Worm (Caenorhabditis elegans) whole organism, L3 larva: ENCODE data around the gene R160.2.

Experiments used
- R02D3.7 ChIP-seq: fragments of 150-350 bp; optimal IDR thresholded peaks from 2 replicates; lab custom pipeline; 2014; ENCODE audit warnings: missing biosample characterization, missing genetic modification characterization
- ZK546.5 ChIP-seq: sonication (generic microtip); optimal IDR thresholded peaks from 2 replicates; lab custom pipeline; 2017; ENCODE audit warnings: missing biosample characterization, missing genetic modification characterization
- aly-2 ChIP-seq: fragments of 150-350 bp; optimal IDR thresholded peaks from 2 replicates; lab custom pipeline; 2014; ENCODE audit warnings: missing biosample characterization, missing genetic modification characterization
- ama-1 ChIP-seq: fragments of 150-350 bp; optimal IDR thresholded peaks from 2 replicates; lab custom pipeline; 2018
- ceh-9 ChIP-seq: sonication (generic microtip); optimal IDR thresholded peaks from 2 replicates; lab custom pipeline; 2018; ENCODE audit warnings: missing biosample characterization, missing genetic modification characterization
- egl-27 ChIP-seq: sonication (generic microtip); optimal IDR thresholded peaks from 4 replicates; lab custom pipeline; 2017; ENCODE audit warnings: missing biosample characterization, missing genetic modification reagents, missing genetic modification characterization
- elt-1 ChIP-seq: fragments of 150-350 bp; optimal IDR thresholded peaks from 2 replicates; lab custom pipeline; 2014; ENCODE audit warnings: missing biosample characterization, missing genetic modification characterization
- elt-2 ChIP-seq: sonication (generic microtip); optimal IDR thresholded peaks from 2 replicates; lab custom pipeline; 2016; ENCODE audit warnings: missing genetic modification reagents, mild to moderate bottlenecking, missing genetic modification characterization, missing compliant biosample characterization
- elt-3 ChIP-seq, 3 experiments: fragments of 150-350 bp in 1 of 3; sonication (generic microtip) in 2 of 3; optimal IDR thresholded peaks; 2 replicates in 2 of 3; 4 replicates in 1 of 3; lab custom pipeline; 2014 to 2017; ENCODE audit warnings: missing biosample characterization in 3 of 3, missing genetic modification characterization in 3 of 3
- eor-1 ChIP-seq, 2 experiments: fragments of 150-350 bp; optimal IDR thresholded peaks; 2 replicates each; lab custom pipeline; 2014 to 2018; ENCODE audit warnings: missing biosample characterization in 2 of 2, missing genetic modification characterization in 2 of 2
- hmg-11 ChIP-seq: sonication (generic microtip); optimal IDR thresholded peaks from 2 replicates; lab custom pipeline; 2016; ENCODE audit warnings: missing genetic modification characterization, missing compliant biosample characterization
- jun-1 ChIP-seq: fragments of 150-350 bp; optimal IDR thresholded peaks from 2 replicates; lab custom pipeline; 2014; ENCODE audit warnings: missing biosample characterization, missing genetic modification reagents, missing genetic modification characterization
- lin-15B ChIP-seq: fragments of 150-350 bp; optimal IDR thresholded peaks from 2 replicates; lab custom pipeline; 2014; ENCODE audit warnings: missing biosample characterization, missing genetic modification characterization
- lin-39 ChIP-seq: fragments of 150-350 bp; optimal IDR thresholded peaks from 2 replicates; lab custom pipeline; 2018; ENCODE audit warnings: missing biosample characterization, missing genetic modification reagents, missing genetic modification characterization
- lsy-12 ChIP-seq: sonication (generic microtip); optimal IDR thresholded peaks from 2 replicates; lab custom pipeline; 2016; ENCODE audit warnings: mild to moderate bottlenecking, missing genetic modification characterization, missing compliant biosample characterization
- mdl-1 ChIP-seq: fragments of 150-350 bp; optimal IDR thresholded peaks from 2 replicates; lab custom pipeline; 2014; ENCODE audit warnings: missing biosample characterization, missing genetic modification characterization
- nfya-1 ChIP-seq: sonication (generic microtip); optimal IDR thresholded peaks from 2 replicates; lab custom pipeline; 2017; ENCODE audit warnings: missing genetic modification characterization, mild to moderate bottlenecking, missing compliant biosample characterization, antibody characterized with exemption, moderate library complexity; ENCODE audit not compliant: insufficient read depth
- nhr-11 ChIP-seq: fragments of 150-350 bp; optimal IDR thresholded peaks from 2 replicates; lab custom pipeline; 2014; ENCODE audit warnings: missing biosample characterization, missing genetic modification characterization
- nhr-12 ChIP-seq: fragments of 150-350 bp; optimal IDR thresholded peaks from 2 replicates; lab custom pipeline; 2014; ENCODE audit warnings: missing biosample characterization, missing genetic modification characterization
- nhr-23 ChIP-seq: fragments of 150-350 bp; optimal IDR thresholded peaks from 2 replicates; lab custom pipeline; 2014; ENCODE audit warnings: missing biosample characterization, missing genetic modification reagents, missing genetic modification characterization
- nhr-25 ChIP-seq: sonication (generic microtip); optimal IDR thresholded peaks from 2 replicates; lab custom pipeline; 2017; ENCODE audit warnings: missing biosample characterization, missing genetic modification characterization
- nhr-43 ChIP-seq: sonication (generic microtip); optimal IDR thresholded peaks from 2 replicates; lab custom pipeline; 2016; ENCODE audit warnings: mild to moderate bottlenecking, missing genetic modification characterization, missing compliant biosample characterization; ENCODE audit not compliant: poor library complexity, severe bottlenecking
- nhr-67 ChIP-seq: fragments of 150-350 bp; optimal IDR thresholded peaks from 2 replicates; lab custom pipeline; 2014; ENCODE audit warnings: missing biosample characterization, missing genetic modification characterization
- nhr-77 ChIP-seq: fragments of 150-350 bp; optimal IDR thresholded peaks from 2 replicates; lab custom pipeline; 2014; ENCODE audit warnings: missing biosample characterization, missing genetic modification characterization
- pqm-1 ChIP-seq: fragments of 150-350 bp; optimal IDR thresholded peaks from 2 replicates; lab custom pipeline; 2017; ENCODE audit warnings: missing biosample characterization, missing genetic modification characterization, inconsistent platforms
- skn-1 ChIP-seq: fragments of 150-350 bp; optimal IDR thresholded peaks from 2 replicates; lab custom pipeline; 2014; ENCODE audit warnings: missing biosample characterization, missing genetic modification characterization
- tbx-2 ChIP-seq: sonication (generic microtip); optimal IDR thresholded peaks from 2 replicates; lab custom pipeline; 2016; ENCODE audit warnings: mild to moderate bottlenecking, missing genetic modification characterization, missing compliant biosample characterization
- unc-39 ChIP-seq: sonication (generic microtip); optimal IDR thresholded peaks from 4 replicates; lab custom pipeline; 2017; ENCODE audit warnings: missing biosample characterization, missing genetic modification characterization
- unc-62 ChIP-seq: fragments of 150-350 bp; sonication (generic microtip); optimal IDR thresholded peaks from 4 replicates; lab custom pipeline; 2014; ENCODE audit warnings: missing biosample characterization, missing genetic modification reagents, missing genetic modification characterization
- zag-1 ChIP-seq: fragments of 150-350 bp; optimal IDR thresholded peaks from 2 replicates; lab custom pipeline; 2014; ENCODE audit warnings: missing biosample characterization, missing genetic modification characterization
- ztf-4 ChIP-seq: fragments of 150-350 bp; optimal IDR thresholded peaks from 2 replicates; lab custom pipeline; 2014; ENCODE audit warnings: missing biosample characterization, missing genetic modification characterization

R160.2 gene

ce11 chrX:4410280-4410911 lies 33.7 kb upstream of the R160.2 start:
- TF ChIP-seq unc-62 (GFP tag; lab: Kevin White, UChicago) (no peak), ceh-9 (tag; lab: Kevin White, UChicago) (no peak), jun-1 (tag; lab: Kevin White, UChicago) (no peak), aly-2 (tag; lab: Kevin White, UChicago) (no peak), skn-1 (tag; lab: Kevin White, UChicago) (no peak), nhr-67 (tag; lab: Kevin White, UChicago) (no peak), lin-15B (tag; lab: Kevin White, UChicago) (no peak), hmg-11 (no peak), nfya-1 (tag; lab: Kevin White, UChicago) (no peak), elt-3 (tag; optimal IDR thresholded peaks at IDR 0.05; lab: Kevin White, UChicago) (no peak), nhr-43 (tag; lab: Kevin White, UChicago) (no peak), R02D3.7 (tag; lab: Kevin White, UChicago) (no peak), nhr-23 (tag; lab: Kevin White, UChicago) (no peak), elt-2 (tag; lab: Kevin White, UChicago) (no peak), egl-27 (tag; lab: Kevin White, UChicago) (no peak), nhr-25 (tag; lab: Kevin White, UChicago) (no peak), eor-1 (tag; optimal IDR thresholded peaks at IDR 0.05; lab: Kevin White, UChicago) (no peak), tbx-2 (tag; lab: Kevin White, UChicago) (no peak), pqm-1 (no peak)
- TF ChIP-seq, all 47 proteins: peak for 0

DNA sequence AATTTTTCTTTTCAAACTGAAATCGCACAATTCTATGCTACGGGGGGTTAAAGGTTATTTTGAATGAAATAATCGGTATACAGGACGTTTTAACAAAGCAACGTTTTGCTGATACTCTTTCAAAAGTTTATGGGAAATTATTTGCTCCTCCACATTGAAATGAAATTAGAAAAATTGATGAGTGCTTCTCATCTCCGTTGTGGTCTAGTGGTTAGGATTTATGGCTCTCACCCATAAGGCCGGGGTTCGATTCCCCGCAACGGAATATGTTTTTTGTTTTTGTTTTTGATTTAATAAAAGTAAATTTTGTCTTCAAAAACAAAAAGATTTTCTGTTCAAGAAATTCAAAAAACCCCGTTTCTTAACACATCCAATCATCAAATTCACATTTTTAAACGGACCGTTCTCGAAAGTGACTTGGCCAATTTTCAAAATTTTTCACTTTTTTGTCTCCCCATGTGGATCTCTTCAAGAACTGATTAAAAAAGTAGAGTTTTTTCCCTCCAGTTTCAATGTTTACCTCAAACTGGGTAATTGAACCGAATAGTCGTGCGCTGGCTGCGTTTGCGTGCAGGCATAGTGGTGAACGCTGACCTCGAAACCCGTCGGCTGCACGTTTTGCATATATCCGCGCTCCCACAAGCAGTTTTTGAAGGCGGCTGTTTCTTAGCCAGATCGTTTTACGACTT lies 33.0 kb upstream of the R160.2 start:
- TF ChIP-seq mdl-1 (tag; lab: Kevin White, UChicago): no peak

ce11 chrX:4408466-4408865 lies 31.8 kb upstream of the R160.2 start:
- TF ChIP-seq unc-39 (no peak), nhr-43 (tag; lab: Kevin White, UChicago) (no peak), lin-39 (tag; lab: Kevin White, UChicago) (peak; percentile 38), nfya-1 (tag; lab: Kevin White, UChicago) (peak; percentile 17), ZK546.5 (tag; lab: Kevin White, UChicago) (no peak), jun-1 (tag; lab: Kevin White, UChicago) (no peak), nhr-11 (tag; lab: Kevin White, UChicago) (no peak), zag-1 (no peak), skn-1 (tag; lab: Kevin White, UChicago) (no peak), lin-15B (tag; lab: Kevin White, UChicago) (no peak), R02D3.7 (tag; lab: Kevin White, UChicago) (no peak)

DNA sequence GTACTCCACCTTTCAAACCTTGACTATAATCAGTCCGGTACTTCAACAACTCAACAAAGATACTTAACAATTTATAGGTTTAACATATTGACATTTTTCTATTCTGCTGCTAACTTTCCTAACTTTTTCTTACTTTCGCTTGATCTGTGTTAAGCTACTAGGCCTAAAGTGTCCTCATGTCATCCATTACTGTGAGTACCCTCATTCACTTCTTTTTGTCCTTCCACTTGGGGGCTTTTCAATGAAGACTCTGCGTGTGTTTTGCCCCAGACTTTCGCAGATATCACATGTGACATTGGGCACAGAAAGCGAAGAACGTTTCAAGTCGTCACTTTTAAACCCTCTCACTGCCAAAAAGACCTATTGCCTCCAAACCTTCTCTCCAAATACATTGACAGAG lies 28.0 kb upstream of the R160.2 start:
- TF ChIP-seq unc-62 (GFP tag; lab: Kevin White, UChicago) (peak; percentile 29), nhr-11 (tag; lab: Kevin White, UChicago) (no peak), lin-39 (tag; lab: Kevin White, UChicago) (peak; percentile 60), elt-2 (tag; lab: Kevin White, UChicago) (no peak), elt-1 (peak; percentile 35)

DNA sequence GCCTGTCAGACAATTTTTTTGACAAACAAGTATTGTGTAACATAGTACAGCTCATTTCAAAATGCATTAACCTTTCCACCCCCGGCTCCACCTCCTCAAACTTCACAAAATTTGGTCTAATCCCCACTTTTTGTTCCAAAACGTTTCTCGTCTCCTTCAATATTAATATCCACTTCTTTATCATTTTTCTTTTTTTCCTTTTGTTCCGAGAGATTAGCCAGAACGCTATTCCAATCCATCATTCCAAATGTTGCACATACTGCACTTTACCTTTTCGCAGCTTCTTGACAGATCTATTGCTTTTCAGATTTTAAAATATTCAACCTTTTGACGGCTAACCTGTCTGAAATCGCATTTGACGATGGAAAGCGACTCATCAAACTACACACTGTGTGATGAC lies 26.2 kb upstream of the R160.2 start, which contains the start of gene D1079.1:
TSS of gene D1079.1 (plus strand) at position 301 of the 400 bp plus-strand sequence.
- TF ChIP-seq nhr-12 (tag; lab: Kevin White, UChicago): no peak
- TF ChIP-seq nhr-77: no peak
- TF ChIP-seq lsy-12 (tag; lab: Kevin White, UChicago): no peak
- no peak for TF ChIP-seq nhr-23 (tag; lab: Kevin White, UChicago)
- TF ChIP-seq ama-1 (lab: Kevin White, UChicago): no peak
- TF ChIP-seq ZK546.5 (tag; lab: Kevin White, UChicago): no peak
- no peak for TF ChIP-seq ztf-4 (tag; lab: Kevin White, UChicago)
- TF ChIP-seq nfya-1 (tag; lab: Kevin White, UChicago): no peak
- TF ChIP-seq hmg-11: no peak
- no peak for TF ChIP-seq nhr-25 (tag; lab: Kevin White, UChicago)
- no peak for TF ChIP-seq elt-3 (tag; optimal IDR thresholded peaks at IDR 0.05; lab: Kevin White, UChicago)
